Fruit fly (Drosophila melanogaster) whole organism, prepupa: ENCODE results near the gene CG17362.
A peak's percentile ranks its signal among the peaks of the same experiment; 100 is the strongest.

Source experiments
- Blimp-1 ChIP-seq: fragments of 200-800 bp; sonication (Bioruptor generic); optimal IDR thresholded peaks from 3 replicates; lab custom pipeline; 2017; ENCODE audit warnings: missing biosample characterization, missing genetic modification characterization, mild to moderate bottlenecking, moderate library complexity, missing genetic modification reagents
- CG10631 ChIP-seq: fragments of 200-800 bp; sonication (Bioruptor generic); optimal IDR thresholded peaks from 2 replicates; lab custom pipeline; 2016; ENCODE audit warnings: missing biosample characterization, missing genetic modification characterization
- CG10669 ChIP-seq: fragments of 200-800 bp; sonication (Bioruptor generic); optimal IDR thresholded peaks from 3 replicates; lab custom pipeline; 2018; ENCODE audit warnings: missing biosample characterization, mild to moderate bottlenecking, missing genetic modification characterization, moderate library complexity
- CG11294 ChIP-seq: fragments of 200-800 bp; sonication (Bioruptor generic); IDR thresholded peaks from 2 replicates; pipeline ENCODE4 v1.3.6; 2022; ENCODE audit warnings: missing biosample characterization, missing genetic modification characterization
- CG11762 ChIP-seq: fragments of 200-800 bp; sonication (Bioruptor generic); optimal IDR thresholded peaks from 3 replicates; lab custom pipeline; 2016; ENCODE audit warnings: missing biosample characterization, missing genetic modification characterization; ENCODE audit not compliant: insufficient read depth
- CG11902 ChIP-seq: fragments of 200-800 bp; sonication (Bioruptor generic); optimal IDR thresholded peaks from 3 replicates; lab custom pipeline; 2016; ENCODE audit warnings: missing biosample characterization, missing genetic modification characterization
- CG1621 ChIP-seq: fragments of 200-800 bp; sonication (Bioruptor generic); optimal IDR thresholded peaks from 3 replicates; lab custom pipeline; 2018; ENCODE audit warnings: missing biosample characterization, mild to moderate bottlenecking, missing genetic modification characterization
- CG16779 ChIP-seq: fragments of 200-800 bp; sonication (Bioruptor generic); optimal IDR thresholded peaks from 3 replicates; lab custom pipeline; 2017; ENCODE audit warnings: missing biosample characterization, mild to moderate bottlenecking, missing genetic modification characterization
- CG31627 ChIP-seq: fragments of 200-800 bp; sonication (Bioruptor generic); optimal IDR thresholded peaks from 3 replicates; lab custom pipeline; 2016; ENCODE audit warnings: missing biosample characterization, missing genetic modification characterization
- CG32006 ChIP-seq: fragments of 200-800 bp; sonication (Bioruptor generic); optimal IDR thresholded peaks from 3 replicates; lab custom pipeline; 2017; ENCODE audit warnings: missing biosample characterization, mild to moderate bottlenecking, missing genetic modification characterization
- CG34406 ChIP-seq: fragments of 200-800 bp; sonication (Bioruptor generic); optimal IDR thresholded peaks from 3 replicates; lab custom pipeline; 2016; ENCODE audit warnings: missing biosample characterization, missing genetic modification characterization
- CG3919 ChIP-seq: fragments of 200-800 bp; sonication (Bioruptor generic); optimal IDR thresholded peaks from 3 replicates; lab custom pipeline; 2016; ENCODE audit warnings: missing biosample characterization, missing genetic modification characterization
- CG4318 ChIP-seq: fragments of 200-800 bp; sonication (Bioruptor generic); optimal IDR thresholded peaks from 3 replicates; lab custom pipeline; 2017; ENCODE audit warnings: missing biosample characterization, mild to moderate bottlenecking, missing genetic modification characterization
- CG6163 ChIP-seq: fragments of 200-800 bp; sonication (Bioruptor generic); IDR thresholded peaks from 3 replicates; pipeline ENCODE4 v1.3.6; 2022; ENCODE audit warnings: missing biosample characterization, missing genetic modification characterization
- CG6792 ChIP-seq: fragments of 200-800 bp; sonication (Bioruptor generic); optimal IDR thresholded peaks from 3 replicates; lab custom pipeline; 2016; ENCODE audit warnings: missing biosample characterization, missing genetic modification characterization
- CG6808 ChIP-seq: fragments of 200-800 bp; sonication (Bioruptor generic); optimal IDR thresholded peaks from 3 replicates; lab custom pipeline; 2017; ENCODE audit warnings: missing biosample characterization, missing genetic modification characterization, mild to moderate bottlenecking, moderate library complexity, missing genetic modification reagents
- CG8632 ChIP-seq: fragments of 200-800 bp; sonication (Bioruptor generic); optimal IDR thresholded peaks from 3 replicates; lab custom pipeline; 2016; ENCODE audit warnings: missing biosample characterization, missing genetic modification characterization
- Eip78C ChIP-seq: fragments of 200-800 bp; sonication (Bioruptor generic); peaks from one replicate; lab custom pipeline; 2016; ENCODE audit warnings: missing biosample characterization, missing genetic modification characterization
- Eip93F ChIP-seq: fragments of 200-800 bp; sonication (Bioruptor generic); optimal IDR thresholded peaks from 2 replicates; lab custom pipeline; 2016; ENCODE audit warnings: missing biosample characterization, mild to moderate bottlenecking, missing genetic modification characterization
- Ets96B ChIP-seq: fragments of 200-800 bp; optimal IDR thresholded peaks from 2 replicates; lab custom pipeline; 2019; ENCODE audit warnings: missing biosample characterization, mild to moderate bottlenecking, missing genetic modification characterization, moderate library complexity
- Hr38 ChIP-seq: sonication (Bioruptor generic); optimal IDR thresholded peaks from 2 replicates; lab custom pipeline; 2016; ENCODE audit warnings: missing biosample characterization, missing genetic modification characterization
- Hr4 ChIP-seq: fragments of 200-800 bp; sonication (Bioruptor generic); optimal IDR thresholded peaks from 3 replicates; lab custom pipeline; 2016; ENCODE audit warnings: missing biosample characterization, missing genetic modification characterization
- Lpt ChIP-seq: fragments of 200-800 bp; sonication (Bioruptor generic); optimal IDR thresholded peaks from 3 replicates; lab custom pipeline; 2016; ENCODE audit warnings: missing biosample characterization, missing genetic modification characterization
- Met ChIP-seq: fragments of 200-800 bp; sonication (Bioruptor generic); optimal IDR thresholded peaks from 3 replicates; lab custom pipeline; 2016; ENCODE audit warnings: missing biosample characterization, missing genetic modification characterization
- OdsH ChIP-seq: fragments of 200-800 bp; sonication (Bioruptor generic); optimal IDR thresholded peaks from 3 replicates; lab custom pipeline; 2016; ENCODE audit warnings: missing biosample characterization, missing genetic modification characterization
- Smox ChIP-seq: fragments of 200-800 bp; sonication (Bioruptor generic); optimal IDR thresholded peaks from 3 replicates; lab custom pipeline; 2016; ENCODE audit warnings: missing biosample characterization, missing genetic modification characterization
- Sox15 ChIP-seq: fragments of 200-800 bp; sonication (Bioruptor generic); optimal IDR thresholded peaks from 3 replicates; lab custom pipeline; 2016; ENCODE audit warnings: missing biosample characterization, missing genetic modification characterization
- achi ChIP-seq: fragments of 200-800 bp; sonication (Bioruptor generic); optimal IDR thresholded peaks from 3 replicates; lab custom pipeline; 2016; ENCODE audit warnings: missing biosample characterization, missing genetic modification characterization
- dac ChIP-seq: fragments of 200-800 bp; sonication (Bioruptor generic); optimal IDR thresholded peaks from 2 replicates; lab custom pipeline; 2017; ENCODE audit warnings: missing biosample characterization, mild to moderate bottlenecking, missing genetic modification characterization
- dsx ChIP-seq: fragments of 200-800 bp; optimal IDR thresholded peaks from 3 replicates; lab custom pipeline; 2019; ENCODE audit warnings: missing biosample characterization, mild to moderate bottlenecking, missing genetic modification characterization, moderate library complexity; ENCODE audit not compliant: poor library complexity, severe bottlenecking
- esn ChIP-seq: fragments of 200-800 bp; sonication (Bioruptor generic); optimal IDR thresholded peaks from 2 replicates; lab custom pipeline; 2016; ENCODE audit warnings: missing biosample characterization, mild to moderate bottlenecking, missing genetic modification characterization, moderate library complexity
- fd59A ChIP-seq: fragments of 200-800 bp; sonication (Bioruptor generic); optimal IDR thresholded peaks from 2 replicates; lab custom pipeline; 2017; ENCODE audit warnings: missing biosample characterization, mild to moderate bottlenecking, missing genetic modification characterization, missing genetic modification reagents
- fd85E ChIP-seq: fragments of 200-800 bp; sonication (Bioruptor generic); optimal IDR thresholded peaks from 3 replicates; lab custom pipeline; 2016; ENCODE audit warnings: missing biosample characterization, missing genetic modification characterization
- lz ChIP-seq: fragments of 200-800 bp; sonication (Bioruptor generic); optimal IDR thresholded peaks from 3 replicates; lab custom pipeline; 2016; ENCODE audit warnings: missing biosample characterization, missing genetic modification characterization
- pdm3 ChIP-seq: fragments of 200-800 bp; sonication (Bioruptor generic); optimal IDR thresholded peaks from 3 replicates; lab custom pipeline; 2016; ENCODE audit warnings: missing biosample characterization, missing genetic modification characterization
- ss ChIP-seq, 2 experiments: fragments of 200-800 bp; sonication (Bioruptor generic); optimal IDR thresholded peaks; 2 replicates in 1 of 2; 3 replicates in 1 of 2; lab custom pipeline; 2017 to 2018; ENCODE audit warnings: mild to moderate bottlenecking in 2 of 2, missing biosample characterization in 2 of 2, missing genetic modification characterization in 2 of 2, moderate library complexity in 1 of 2
- svp ChIP-seq: fragments of 200-800 bp; sonication (Bioruptor generic); peaks from one replicate; lab custom pipeline; 2016; ENCODE audit warnings: missing biosample characterization, missing genetic modification characterization
- vri ChIP-seq: fragments of 200-800 bp; sonication (Bioruptor generic); optimal IDR thresholded peaks from 3 replicates; lab custom pipeline; 2016; ENCODE audit warnings: missing biosample characterization, mild to moderate bottlenecking, missing genetic modification characterization

The CG17362 gene

dm6 chr3L:13993742-13994719 lies 7.6 kb downstream of the CG17362 start, which contains the start of gene CtsK1 (continued):
- TF ChIP-seq CG1621 (tag; lab: Kevin White, UChicago) (no peak), Hr4 (GFP tag; lab: Kevin White, UChicago) (peak; percentile 58), dsx (GFP tag; lab: Kevin White, UChicago) (peak; percentile 18), svp (no peak), CG8632 (peak; percentile 44), Met (GFP tag; lab: Kevin White, UChicago) (peak; percentile 66), CG6792 (GFP tag; lab: Kevin White, UChicago) (peak; percentile 38), Hr38 (GFP tag; lab: Kevin White, UChicago) (no peak), ss (GFP tag; optimal IDR thresholded peaks at IDR 0.05; lab: Kevin White, UChicago) (peak in 1 of 2 experiments; percentile 20), CG4318 (GFP tag; lab: Kevin White, UChicago) (no peak), Eip78C (GFP tag; lab: Kevin White, UChicago) (peak; percentile 70), CG10631 (peak; percentile 46), pdm3 (GFP tag; lab: Kevin White, UChicago) (peak; percentile 61), dac (GFP tag; lab: Kevin White, UChicago) (no peak), CG6163 (GFP tag; lab: Robert Waterston, UW) (peak; percentile 78), achi (GFP tag; lab: Kevin White, UChicago) (peak; percentile 64), vri (no peak), CG34406 (GFP tag; lab: Kevin White, UChicago) (peak; percentile 32), CG11762 (GFP tag; lab: Kevin White, UChicago) (no peak), CG32006 (GFP tag; lab: Kevin White, UChicago) (peak; percentile 56), Eip93F (GFP tag; lab: Kevin White, UChicago) (no peak), Sox15 (GFP tag; lab: Kevin White, UChicago) (no peak), lz (GFP tag; lab: Kevin White, UChicago) (peak; percentile 48), Ets96B (peak; percentile 44), CG6808 (GFP tag; lab: Kevin White, UChicago) (peak; percentile 46), Smox (GFP tag; lab: Kevin White, UChicago) (peak; percentile 58), fd59A (no peak), Lpt (GFP tag; lab: Kevin White, UChicago) (no peak), fd85E (GFP tag; lab: Kevin White, UChicago) (no peak), CG3919 (GFP tag; lab: Kevin White, UChicago) (peak; percentile 52), OdsH (GFP tag; lab: Kevin White, UChicago) (peak; percentile 50), CG31627 (GFP tag; lab: Kevin White, UChicago) (peak; percentile 38), Blimp-1 (GFP tag; lab: Kevin White, UChicago) (no peak), CG16779 (tag; lab: Kevin White, UChicago) (no peak), esn (GFP tag; lab: Kevin White, UChicago) (peak; percentile 71), CG11902 (GFP tag; lab: Kevin White, UChicago) (no peak), CG11294 (GFP tag; lab: Robert Waterston, UW) (peak; percentile 70), CG10669 (GFP tag; lab: Kevin White, UChicago) (peak; percentile 43)

DNA sequence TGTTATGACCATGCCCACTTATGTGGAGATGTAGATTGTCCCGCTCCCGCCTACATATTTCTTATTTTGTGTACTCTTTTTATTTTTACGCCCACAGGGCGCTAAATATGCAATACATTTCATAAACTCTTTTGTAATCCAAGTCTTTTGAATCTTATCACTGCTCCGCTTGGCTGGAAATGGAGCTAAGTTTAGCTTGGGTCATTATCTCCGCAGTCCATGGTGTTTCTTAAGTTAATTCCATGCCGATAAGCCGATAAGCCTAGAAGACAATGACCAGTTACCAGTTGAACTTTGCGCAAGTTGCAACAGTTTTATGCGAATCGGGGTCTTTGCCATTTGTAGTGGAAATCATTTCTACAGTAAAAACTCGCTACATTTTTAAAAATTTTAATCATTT lies 10.0 kb downstream of the CG17362 start:
- TF ChIP-seq dac (GFP tag; lab: Kevin White, UChicago) (no peak), Eip78C (GFP tag; lab: Kevin White, UChicago) (peak; percentile 46)
